Worm (Caenorhabditis elegans) whole organism, L1 larva: Measurements from ENCODE around the gene gcst-1.
A peak's percentile ranks its signal among the peaks of the same experiment; 100 is the strongest.

Experiments
- aha-1 ChIP-seq: fragments of 150-350 bp; optimal IDR thresholded peaks from 2 replicates; lab custom pipeline; 2014; ENCODE audit warnings: missing biosample characterization, missing genetic modification characterization
- ama-1 ChIP-seq: fragments of 150-350 bp; optimal IDR thresholded peaks from 2 replicates; lab custom pipeline; 2014
- fkh-10 ChIP-seq: sonication (generic microtip); optimal IDR thresholded peaks from 2 replicates; lab custom pipeline; 2017; ENCODE audit warnings: missing biosample characterization, missing genetic modification reagents, missing genetic modification characterization
- irx-1 ChIP-seq: sonication (generic microtip); optimal IDR thresholded peaks from 2 replicates; lab custom pipeline; 2016; ENCODE audit warnings: missing genetic modification characterization, missing compliant biosample characterization
- jun-1 ChIP-seq: fragments of 150-350 bp; optimal IDR thresholded peaks from 2 replicates; lab custom pipeline; 2014; ENCODE audit warnings: missing biosample characterization, missing genetic modification reagents, missing genetic modification characterization
- lin-13 ChIP-seq: fragments of 150-350 bp; optimal IDR thresholded peaks from 2 replicates; lab custom pipeline; 2014; ENCODE audit warnings: missing biosample characterization, missing genetic modification reagents, missing genetic modification characterization
- lin-15B ChIP-seq: fragments of 150-350 bp; sonication (generic microtip); optimal IDR thresholded peaks from 3 replicates; lab custom pipeline; 2014; ENCODE audit warnings: missing biosample characterization, missing genetic modification characterization
- nhr-28 ChIP-seq: fragments of 150-350 bp; optimal IDR thresholded peaks from 2 replicates; lab custom pipeline; 2014; ENCODE audit warnings: missing biosample characterization, missing genetic modification characterization
- nhr-76 ChIP-seq: sonication (generic microtip); optimal IDR thresholded peaks from 2 replicates; lab custom pipeline; 2017; ENCODE audit warnings: missing biosample characterization, missing genetic modification characterization
- nhr-85 ChIP-seq: sonication (generic microtip); peaks from one replicate; lab custom pipeline; 2016; ENCODE audit warnings: missing genetic modification characterization, inconsistent platforms, missing compliant biosample characterization
- sox-4 ChIP-seq: sonication (generic microtip); optimal IDR thresholded peaks from 2 replicates; lab custom pipeline; 2016; ENCODE audit warnings: missing genetic modification characterization, missing compliant biosample characterization
- unc-130 ChIP-seq: fragments of 150-350 bp; optimal IDR thresholded peaks from 2 replicates; lab custom pipeline; 2017; ENCODE audit warnings: missing biosample characterization, missing genetic modification characterization, inconsistent platforms

- no peak for TF ChIP-seq aha-1 (tag; lab: Kevin White, UChicago)
- TF ChIP-seq irx-1 (tag; lab: Kevin White, UChicago): no peak
- TF ChIP-seq ama-1 (lab: Kevin White, UChicago): no peak
- no peak for TF ChIP-seq lin-13 (GFP tag; lab: Kevin White, UChicago)
- no peak for TF ChIP-seq nhr-28 (tag; lab: Kevin White, UChicago)
- TF ChIP-seq jun-1 (tag; lab: Kevin White, UChicago): no peak
- no peak for TF ChIP-seq lin-15B (tag; lab: Kevin White, UChicago)
- no peak for TF ChIP-seq sox-4
- TF ChIP-seq fkh-10: no peak
- TF ChIP-seq nhr-85: peak; percentile 56
- no peak for TF ChIP-seq nhr-76
- TF ChIP-seq unc-130: no peak
Observed at ce11 chrV:5695635-5696034, 17.1 kb upstream of the gcst-1 start.
